Fruit fly (Drosophila melanogaster) whole organism, embryonic: ENCODE results near the gene Cpr62Ba.

Source experiments
- Aef1 ChIP-seq: fragments of 200-800 bp; sonication (Bioruptor generic); IDR thresholded peaks from 3 replicates; pipeline ENCODE4 v1.3.6; 2022; ENCODE audit warnings: missing biosample characterization, missing genetic modification characterization
- Atf6 ChIP-seq: fragments of 200-800 bp; sonication (Bioruptor generic); IDR thresholded peaks from 2 replicates; pipeline ENCODE4 v1.3.6; 2022; ENCODE audit warnings: missing biosample characterization, missing genetic modification characterization
- C15 ChIP-seq: fragments of 200-800 bp; sonication (Bioruptor generic); IDR thresholded peaks from 3 replicates; pipeline ENCODE4 v1.3.6; 2022; ENCODE audit warnings: missing biosample characterization, missing genetic modification characterization
- CG10654 ChIP-seq: fragments of 200-800 bp; sonication (Bioruptor generic); optimal IDR thresholded peaks from 2 replicates; lab custom pipeline; 2016; ENCODE audit warnings: missing biosample characterization, missing genetic modification characterization
- CG11398 ChIP-seq: fragments of 200-800 bp; sonication (Bioruptor generic); optimal IDR thresholded peaks from 2 replicates; lab custom pipeline; 2016; ENCODE audit warnings: missing biosample characterization, missing genetic modification characterization
- CG12236 ChIP-seq: fragments of 200-800 bp; sonication (Bioruptor generic); optimal IDR thresholded peaks from 2 replicates; lab custom pipeline; 2016; ENCODE audit warnings: missing biosample characterization, missing genetic modification characterization
- CG13624 ChIP-seq: fragments of 200-800 bp; sonication (Bioruptor generic); optimal IDR thresholded peaks from 2 replicates; lab custom pipeline; 2016; ENCODE audit warnings: missing biosample characterization, missing genetic modification characterization
- CG14050 ChIP-seq: fragments of 200-800 bp; sonication (Bioruptor generic); IDR thresholded peaks from 3 replicates; pipeline ENCODE4 v1.3.6; 2022; ENCODE audit warnings: missing biosample characterization, missing genetic modification characterization
- CG15601 ChIP-seq: fragments of 200-800 bp; sonication (Bioruptor generic); optimal IDR thresholded peaks from 3 replicates; lab custom pipeline; 2019; ENCODE audit warnings: missing biosample characterization, mild to moderate bottlenecking, missing genetic modification characterization, moderate library complexity
- CG15696 ChIP-seq: fragments of 200-800 bp; sonication (Bioruptor generic); optimal IDR thresholded peaks from 2 replicates; lab custom pipeline; 2019; ENCODE audit warnings: missing biosample characterization, mild to moderate bottlenecking, missing genetic modification characterization, moderate library complexity
- CG1603 ChIP-seq: fragments of 200-800 bp; sonication (Bioruptor generic); optimal IDR thresholded peaks from 2 replicates; lab custom pipeline; 2019; ENCODE audit warnings: missing biosample characterization, mild to moderate bottlenecking, missing genetic modification characterization, moderate library complexity
- CG18599 ChIP-seq: fragments of 200-800 bp; sonication (Bioruptor generic); optimal IDR thresholded peaks from 3 replicates; lab custom pipeline; 2017; ENCODE audit warnings: missing biosample characterization, missing genetic modification characterization, mild to moderate bottlenecking, moderate library complexity, missing genetic modification reagents
- CG2678 ChIP-seq: fragments of 200-800 bp; sonication (Bioruptor generic); optimal IDR thresholded peaks from 3 replicates; lab custom pipeline; 2019; ENCODE audit warnings: missing biosample characterization, mild to moderate bottlenecking, missing genetic modification characterization, moderate library complexity
- CG32767 ChIP-seq: fragments of 200-800 bp; sonication (Bioruptor generic); IDR thresholded peaks from 2 replicates; pipeline ENCODE4 v1.3.6; 2022; ENCODE audit warnings: missing biosample characterization, missing genetic modification characterization
- CG3407 ChIP-seq: fragments of 200-800 bp; sonication (Bioruptor generic); optimal IDR thresholded peaks from 2 replicates; lab custom pipeline; 2018; ENCODE audit warnings: missing biosample characterization, mild to moderate bottlenecking, missing genetic modification characterization
- CG4360 ChIP-seq: fragments of 200-800 bp; sonication (Bioruptor generic); IDR thresholded peaks from 2 replicates; pipeline ENCODE4 v1.3.6; 2022; ENCODE audit warnings: missing biosample characterization, missing genetic modification characterization
- CG4404 ChIP-seq: fragments of 200-800 bp; sonication (Bioruptor generic); IDR thresholded peaks from 2 replicates; pipeline ENCODE4 v1.3.6; 2022; ENCODE audit warnings: missing biosample characterization, missing genetic modification characterization
- CG5953 ChIP-seq: fragments of 200-800 bp; sonication (Bioruptor generic); IDR thresholded peaks from 2 replicates; pipeline ENCODE4 v1.3.6; 2022; ENCODE audit warnings: missing biosample characterization, missing genetic modification characterization
- CG6175 ChIP-seq: fragments of 200-800 bp; sonication (Bioruptor generic); IDR thresholded peaks from 3 replicates; pipeline ENCODE4 v1.3.6; 2022; ENCODE audit warnings: missing biosample characterization, missing genetic modification characterization
- CHES-1-like ChIP-seq: fragments of 200-800 bp; sonication (Bioruptor generic); optimal IDR thresholded peaks from 2 replicates; lab custom pipeline; 2016; ENCODE audit warnings: missing biosample characterization, missing genetic modification characterization
- Dip3 ChIP-seq: fragments of 200-800 bp; sonication (Bioruptor generic); optimal IDR thresholded peaks from 3 replicates; lab custom pipeline; 2016; ENCODE audit warnings: missing biosample characterization, missing genetic modification characterization
- Fer1 ChIP-seq: fragments of 200-800 bp; sonication (Bioruptor generic); optimal IDR thresholded peaks from 2 replicates; lab custom pipeline; 2017; ENCODE audit warnings: missing biosample characterization, mild to moderate bottlenecking, missing genetic modification characterization
- Gsc ChIP-seq: fragments of 200-800 bp; sonication (Bioruptor generic); IDR thresholded peaks from 2 replicates; pipeline ENCODE4 v1.3.6; 2022; ENCODE audit warnings: missing biosample characterization, missing genetic modification characterization
- H15 ChIP-seq: fragments of 200-800 bp; sonication (Bioruptor generic); IDR thresholded peaks from 3 replicates; pipeline ENCODE4 v1.3.6; 2022; ENCODE audit warnings: missing biosample characterization, missing genetic modification characterization
- HHEX ChIP-seq: fragments of 200-800 bp; sonication (Bioruptor generic); optimal IDR thresholded peaks from 3 replicates; lab custom pipeline; 2017; ENCODE audit warnings: missing biosample characterization, mild to moderate bottlenecking, missing genetic modification characterization, missing genetic modification reagents
- HLH3B ChIP-seq: fragments of 200-800 bp; sonication (Bioruptor generic); IDR thresholded peaks from 2 replicates; pipeline ENCODE4 v1.3.6; 2022; ENCODE audit warnings: missing biosample characterization, missing genetic modification characterization
- HLH4C ChIP-seq: fragments of 200-800 bp; sonication (Bioruptor generic); IDR thresholded peaks from 3 replicates; pipeline ENCODE4 v1.3.6; 2022; ENCODE audit warnings: missing biosample characterization, missing genetic modification characterization; ENCODE audit not compliant: partially characterized antibody
- Hand ChIP-seq: fragments of 200-800 bp; sonication (Bioruptor generic); optimal IDR thresholded peaks from 2 replicates; lab custom pipeline; 2017; ENCODE audit warnings: mild to moderate bottlenecking, missing biosample characterization, missing genetic modification reagents, missing genetic modification characterization
- HmgZ ChIP-seq: fragments of 200-800 bp; sonication (Bioruptor generic); optimal IDR thresholded peaks from 2 replicates; lab custom pipeline; 2018; ENCODE audit warnings: missing biosample characterization, mild to moderate bottlenecking, missing genetic modification characterization
- Hr39 ChIP-seq: fragments of >200 bp; optimal IDR thresholded peaks from 2 replicates; lab custom pipeline; 2017
- Lpt ChIP-seq: fragments of >200 bp; optimal IDR thresholded peaks from 2 replicates; lab custom pipeline; 2018; ENCODE audit warnings: missing biosample characterization, missing genetic modification characterization
- MTF-1 ChIP-seq: fragments of 200-800 bp; sonication (Bioruptor generic); optimal IDR thresholded peaks from 2 replicates; lab custom pipeline; 2018; ENCODE audit warnings: missing biosample characterization, mild to moderate bottlenecking, missing genetic modification characterization, borderline replicate concordance
- Neu2 ChIP-seq: fragments of 200-800 bp; sonication (Bioruptor generic); optimal IDR thresholded peaks from 3 replicates; lab custom pipeline; 2016; ENCODE audit warnings: missing biosample characterization, missing genetic modification characterization, borderline replicate concordance
- Sry-β ChIP-seq: fragments of 200-800 bp; sonication (Bioruptor generic); optimal IDR thresholded peaks from 2 replicates; lab custom pipeline; 2018; ENCODE audit warnings: missing biosample characterization, mild to moderate bottlenecking, missing genetic modification characterization, moderate library complexity
- ara ChIP-seq: fragments of 200-800 bp; sonication (Bioruptor generic); IDR thresholded peaks from 2 replicates; pipeline ENCODE4 v1.3.6; 2022; ENCODE audit warnings: missing biosample characterization, missing genetic modification characterization
- btn ChIP-seq: fragments of 200-800 bp; sonication (Bioruptor generic); optimal IDR thresholded peaks from 2 replicates; lab custom pipeline; 2016; ENCODE audit warnings: missing biosample characterization, missing genetic modification characterization
- chif ChIP-seq, 2 experiments: fragments of 200-800 bp; sonication (Bioruptor generic); optimal IDR thresholded peaks; 3 replicates each; lab custom pipeline; 2016; ENCODE audit warnings: missing biosample characterization in 2 of 2, missing genetic modification characterization in 2 of 2
- corto ChIP-seq: fragments of 200-800 bp; sonication (Bioruptor generic); optimal IDR thresholded peaks from 2 replicates; lab custom pipeline; 2016; ENCODE audit warnings: missing biosample characterization, mild to moderate bottlenecking, missing genetic modification characterization, moderate library complexity
- dati ChIP-seq: fragments of 200-800 bp; sonication (Bioruptor generic); IDR thresholded peaks from 2 replicates; pipeline ENCODE4 v1.3.6; 2022; ENCODE audit warnings: missing biosample characterization, missing genetic modification characterization
- dimm ChIP-seq: fragments of 200-800 bp; sonication (Bioruptor generic); IDR thresholded peaks from 2 replicates; pipeline ENCODE4 v1.3.6; 2022; ENCODE audit warnings: missing biosample characterization, missing genetic modification characterization
- ems ChIP-seq: fragments of 200-800 bp; sonication (Bioruptor generic); optimal IDR thresholded peaks from 3 replicates; lab custom pipeline; 2016; ENCODE audit warnings: missing biosample characterization, missing genetic modification characterization
- gem ChIP-seq: fragments of 200-800 bp; sonication (Bioruptor generic); optimal IDR thresholded peaks from 2 replicates; lab custom pipeline; 2019; ENCODE audit warnings: missing biosample characterization, mild to moderate bottlenecking, missing genetic modification characterization, moderate library complexity
- kay ChIP-seq: fragments of 200-800 bp; sonication (Bioruptor generic); optimal IDR thresholded peaks from 2 replicates; lab custom pipeline; 2016; ENCODE audit warnings: missing biosample characterization, missing genetic modification characterization
- lab ChIP-seq: fragments of 200-800 bp; sonication (Bioruptor generic); optimal IDR thresholded peaks from 3 replicates; lab custom pipeline; 2017; ENCODE audit warnings: missing biosample characterization, missing genetic modification characterization, mild to moderate bottlenecking, moderate library complexity, missing genetic modification reagents
- mld ChIP-seq: fragments of 200-800 bp; sonication (Bioruptor generic); IDR thresholded peaks from 3 replicates; pipeline ENCODE4 v1.3.6; 2022; ENCODE audit warnings: missing biosample characterization, missing genetic modification characterization; ENCODE audit not compliant: partially characterized antibody
- onecut ChIP-seq: fragments of 200-800 bp; sonication (Bioruptor generic); IDR thresholded peaks from 2 replicates; pipeline ENCODE4 v1.3.6; 2022; ENCODE audit warnings: missing biosample characterization, missing genetic modification characterization
- p53 ChIP-seq: fragments of 200-800 bp; sonication (Bioruptor generic); optimal IDR thresholded peaks from 2 replicates; lab custom pipeline; 2016; ENCODE audit warnings: missing biosample characterization, missing genetic modification characterization
- pnt ChIP-seq: fragments of 200-800 bp; sonication (Bioruptor generic); optimal IDR thresholded peaks from 3 replicates; lab custom pipeline; 2016; ENCODE audit warnings: missing biosample characterization, missing genetic modification characterization
- ranshi ChIP-seq: fragments of 200-800 bp; sonication (Bioruptor generic); IDR thresholded peaks from 2 replicates; pipeline ENCODE4 v1.3.6; 2022; ENCODE audit warnings: missing biosample characterization, missing genetic modification characterization
- sd ChIP-seq: fragments of 200-800 bp; sonication (Bioruptor generic); optimal IDR thresholded peaks from 3 replicates; lab custom pipeline; 2018; ENCODE audit warnings: missing biosample characterization, mild to moderate bottlenecking, missing genetic modification characterization, moderate library complexity
- zen ChIP-seq: fragments of 200-800 bp; sonication (Bioruptor generic); optimal IDR thresholded peaks from 3 replicates; lab custom pipeline; 2018; ENCODE audit warnings: missing biosample characterization, mild to moderate bottlenecking, missing genetic modification characterization, moderate library complexity
- zf30C ChIP-seq: fragments of 200-800 bp; sonication (Bioruptor generic); optimal IDR thresholded peaks from 3 replicates; lab custom pipeline; 2018; ENCODE audit warnings: missing biosample characterization, mild to moderate bottlenecking, missing genetic modification characterization

The Cpr62Ba gene

DNA sequence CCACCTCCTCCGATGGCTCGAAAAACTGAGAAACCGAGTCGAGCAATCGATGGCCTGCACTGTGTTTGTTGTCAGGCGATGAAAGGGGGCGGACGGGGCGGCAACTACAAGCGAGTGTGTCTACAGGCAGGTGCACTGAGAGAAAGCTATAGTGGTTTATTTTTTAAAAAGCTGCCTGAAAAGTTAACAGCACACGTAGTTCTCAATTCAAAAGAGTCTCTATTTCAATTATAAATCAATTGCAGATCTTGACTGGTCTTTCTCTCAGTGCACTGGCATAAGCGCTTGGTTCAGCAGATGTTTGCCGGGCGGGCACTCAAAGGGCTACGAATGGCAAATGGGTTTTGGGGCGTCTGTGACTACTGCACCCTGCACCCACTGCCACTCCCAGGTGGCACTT lies 49.1 kb upstream of the Cpr62Ba start (continued):
- TF ChIP-seq CG4404 (GFP tag; lab: Robert Waterston, UW) (no peak), C15 (GFP tag; lab: Robert Waterston, UW) (0 out of 3 replicates have a peak, but pooled peaks have one; percentile 54), ranshi (GFP tag; lab: Robert Waterston, UW) (peak; percentile 72), CG15696 (tag; lab: Kevin White, UChicago) (no peak), ara (GFP tag; lab: Robert Waterston, UW) (no peak), sd (no peak), CG12236 (GFP tag; lab: Kevin White, UChicago) (no peak), Lpt (no peak), Aef1 (GFP tag; lab: Robert Waterston, UW) (peak; percentile 66), corto (no peak), p53 (GFP tag; lab: Kevin White, UChicago) (no peak), mld (GFP tag; lab: Robert Waterston, UW) (no peak), pnt (GFP tag; lab: Kevin White, UChicago) (peak; percentile 6), ems (GFP tag; lab: Kevin White, UChicago) (no peak), H15 (GFP tag; lab: Robert Waterston, UW) (peak; percentile 57; the same call in 1 of the 3 replicates), dimm (GFP tag; lab: Robert Waterston, UW) (0 out of 2 replicates have a peak, but pooled peaks have one; percentile 19), HLH3B (GFP tag; lab: Robert Waterston, UW) (peak; percentile 62; the same call in 1 of the 2 replicates), HmgZ (no peak), CHES-1-like (GFP tag; lab: Kevin White, UChicago) (no peak), CG14050 (0 out of 3 replicates have a peak, but pooled peaks have one; percentile 22), CG3407 (GFP tag; lab: Kevin White, UChicago) (no peak), kay (GFP tag; lab: Kevin White, UChicago) (no peak), btn (GFP tag; lab: Kevin White, UChicago) (no peak), CG6175 (GFP tag; lab: Robert Waterston, UW) (no peak), gem (tag; lab: Kevin White, UChicago) (no peak), Neu2 (no peak), CG4360 (no peak), dati (GFP tag; lab: Robert Waterston, UW) (no peak), chif (GFP tag; optimal IDR thresholded peaks at IDR 0.05; lab: Kevin White, UChicago) (no peak), Atf6 (0 out of 2 replicates have a peak, but pooled peaks have one; percentile 46), CG32767 (GFP tag; lab: Robert Waterston, UW) (no peak), Sry-β (GFP tag; lab: Kevin White, UChicago) (no peak), Dip3 (GFP tag; lab: Kevin White, UChicago) (no peak), HLH4C (GFP tag; lab: Robert Waterston, UW) (no peak), Gsc (GFP tag; lab: Robert Waterston, UW) (no peak), zen (tag; lab: Kevin White, UChicago) (no peak), CG10654 (GFP tag; lab: Kevin White, UChicago) (no peak), CG13624 (GFP tag; lab: Kevin White, UChicago) (no peak), CG15601 (tag; lab: Kevin White, UChicago) (no peak), lab (GFP tag; lab: Kevin White, UChicago) (peak; percentile 66), Hand (no peak), CG18599 (GFP tag; lab: Kevin White, UChicago) (peak; percentile 59), HHEX (GFP tag; lab: Kevin White, UChicago) (no peak), CG1603 (tag; lab: Kevin White, UChicago) (peak; percentile 13), CG11398 (GFP tag; lab: Kevin White, UChicago) (no peak), CG5953 (0 out of 2 replicates have a peak, but pooled peaks have one; percentile 40), MTF-1 (GFP tag; lab: Kevin White, UChicago) (no peak), Hr39 (lab: Kevin White, UChicago) (no peak), onecut (peak; percentile 35; the same call in 1 of the 2 replicates), Fer1 (GFP tag; lab: Kevin White, UChicago) (peak; percentile 51), zf30C (GFP tag; lab: Kevin White, UChicago) (no peak), CG2678 (peak; percentile 16)
